Fruit fly (Drosophila melanogaster) whole organism, embryonic: ENCODE results near the gene sage.

ENCODE experiments used
- CG1233 ChIP-seq: fragments of 200-800 bp; sonication (Bioruptor generic); optimal IDR thresholded peaks from 4 replicates; lab custom pipeline; 2018; ENCODE audit warnings: missing biosample characterization, mild to moderate bottlenecking, missing genetic modification characterization
- CG12942 ChIP-seq: fragments of 200-800 bp; sonication (Bioruptor generic); optimal IDR thresholded peaks from 3 replicates; lab custom pipeline; 2016; ENCODE audit warnings: missing biosample characterization, missing genetic modification characterization
- CG13123 ChIP-seq: fragments of 200-800 bp; sonication (Bioruptor generic); optimal IDR thresholded peaks from 2 replicates; lab custom pipeline; 2016; ENCODE audit warnings: missing biosample characterization, missing genetic modification characterization
- CG13287 ChIP-seq: fragments of 200-800 bp; sonication (Bioruptor generic); IDR thresholded peaks from 2 replicates; pipeline ENCODE4 v1.3.6; 2022; ENCODE audit warnings: missing biosample characterization, missing genetic modification characterization; ENCODE audit not compliant: partially characterized antibody
- CG14014 ChIP-seq: fragments of 200-800 bp; sonication (Bioruptor generic); IDR thresholded peaks from 2 replicates; pipeline ENCODE4 v1.3.6; 2022; ENCODE audit warnings: missing biosample characterization, missing genetic modification characterization
- CG14860 ChIP-seq: fragments of 200-800 bp; sonication (Bioruptor generic); IDR thresholded peaks from 3 replicates; pipeline ENCODE4 v1.3.6; 2022; ENCODE audit warnings: missing biosample characterization, missing genetic modification characterization; ENCODE audit not compliant: partially characterized antibody
- CG15601 ChIP-seq: fragments of 200-800 bp; sonication (Bioruptor generic); optimal IDR thresholded peaks from 3 replicates; lab custom pipeline; 2019; ENCODE audit warnings: missing biosample characterization, mild to moderate bottlenecking, missing genetic modification characterization, moderate library complexity
- CG1603 ChIP-seq: fragments of 200-800 bp; sonication (Bioruptor generic); optimal IDR thresholded peaks from 2 replicates; lab custom pipeline; 2019; ENCODE audit warnings: missing biosample characterization, mild to moderate bottlenecking, missing genetic modification characterization, moderate library complexity
- CG17328 ChIP-seq: fragments of 200-800 bp; sonication (Bioruptor generic); IDR thresholded peaks from 2 replicates; pipeline ENCODE4 v1.3.6; 2022; ENCODE audit warnings: missing biosample characterization, missing genetic modification characterization
- CG2116 ChIP-seq: fragments of 200-800 bp; sonication (Bioruptor generic); optimal IDR thresholded peaks from 3 replicates; lab custom pipeline; 2018; ENCODE audit warnings: missing biosample characterization, mild to moderate bottlenecking, missing genetic modification characterization
- CG2875 ChIP-seq: fragments of 200-800 bp; sonication (Bioruptor generic); optimal IDR thresholded peaks from 2 replicates; lab custom pipeline; 2017; ENCODE audit warnings: missing biosample characterization, mild to moderate bottlenecking, missing genetic modification characterization, missing genetic modification reagents
- CG3407 ChIP-seq: fragments of 200-800 bp; sonication (Bioruptor generic); optimal IDR thresholded peaks from 2 replicates; lab custom pipeline; 2018; ENCODE audit warnings: missing biosample characterization, mild to moderate bottlenecking, missing genetic modification characterization
- CG3995 ChIP-seq: fragments of 200-800 bp; sonication (Bioruptor generic); optimal IDR thresholded peaks from 3 replicates; lab custom pipeline; 2016; ENCODE audit warnings: missing biosample characterization, missing genetic modification characterization
- CG42726 ChIP-seq: fragments of 200-800 bp; sonication (Bioruptor generic); IDR thresholded peaks from 2 replicates; pipeline ENCODE4 v1.3.6; 2022; ENCODE audit warnings: missing biosample characterization, missing genetic modification characterization; ENCODE audit not compliant: partially characterized antibody
- CG4328 ChIP-seq: fragments of 200-800 bp; sonication (Bioruptor generic); optimal IDR thresholded peaks from 3 replicates; lab custom pipeline; 2017; ENCODE audit warnings: missing biosample characterization, missing genetic modification reagents, missing genetic modification characterization
- CG5180 ChIP-seq: fragments of 200-800 bp; sonication (Bioruptor generic); optimal IDR thresholded peaks from 3 replicates; lab custom pipeline; 2017; ENCODE audit warnings: missing biosample characterization, missing genetic modification characterization, mild to moderate bottlenecking, moderate library complexity, missing genetic modification reagents
- CG7556 ChIP-seq: fragments of 200-800 bp; sonication (Bioruptor generic); optimal IDR thresholded peaks from 2 replicates; lab custom pipeline; 2017; ENCODE audit warnings: missing biosample characterization, mild to moderate bottlenecking, missing genetic modification characterization
- CG7987 ChIP-seq: fragments of 200-800 bp; sonication (Bioruptor generic); optimal IDR thresholded peaks from 2 replicates; lab custom pipeline; 2018; ENCODE audit warnings: missing biosample characterization, mild to moderate bottlenecking, missing genetic modification characterization, moderate library complexity
- CHES-1-like ChIP-seq: fragments of 200-800 bp; sonication (Bioruptor generic); optimal IDR thresholded peaks from 2 replicates; lab custom pipeline; 2016; ENCODE audit warnings: missing biosample characterization, missing genetic modification characterization
- Dbx ChIP-seq: fragments of 200-800 bp; sonication (Bioruptor generic); IDR thresholded peaks from 3 replicates; pipeline ENCODE4 v1.3.6; 2022; ENCODE audit warnings: missing biosample characterization, missing genetic modification characterization
- Doc3 ChIP-seq: fragments of 200-800 bp; sonication (Bioruptor generic); IDR thresholded peaks from 3 replicates; pipeline ENCODE4 v1.3.6; 2022; ENCODE audit warnings: missing biosample characterization, missing genetic modification characterization; ENCODE audit not compliant: partially characterized antibody
- Dp ChIP-seq: fragments of 200-800 bp; sonication (Bioruptor generic); optimal IDR thresholded peaks from 2 replicates; lab custom pipeline; 2018; ENCODE audit warnings: missing biosample characterization, mild to moderate bottlenecking, missing genetic modification characterization, moderate library complexity
- E2f2 ChIP-seq: fragments of 200-800 bp; sonication (Bioruptor generic); IDR thresholded peaks from 2 replicates; pipeline ENCODE4 v1.3.6; 2022; ENCODE audit warnings: missing biosample characterization, missing genetic modification characterization
- Sry-δ ChIP-seq: fragments of 200-800 bp; sonication (Bioruptor generic); optimal IDR thresholded peaks from 2 replicates; lab custom pipeline; 2016; ENCODE audit warnings: missing biosample characterization, missing genetic modification characterization
- Vsx1 ChIP-seq: fragments of 200-800 bp; sonication (Bioruptor generic); optimal IDR thresholded peaks from 2 replicates; lab custom pipeline; 2017; ENCODE audit warnings: missing biosample characterization, mild to moderate bottlenecking, missing genetic modification characterization, missing genetic modification reagents
- Xbp1 ChIP-seq: fragments of 200-800 bp; sonication (Bioruptor generic); optimal IDR thresholded peaks from 3 replicates; lab custom pipeline; 2016; ENCODE audit warnings: missing biosample characterization, mild to moderate bottlenecking, missing genetic modification characterization
- amos ChIP-seq: fragments of 200-800 bp; sonication (Bioruptor generic); IDR thresholded peaks from 2 replicates; pipeline ENCODE4 v1.3.6; 2022; ENCODE audit warnings: missing biosample characterization, missing genetic modification characterization; ENCODE audit not compliant: partially characterized antibody
- ato ChIP-seq: fragments of 200-800 bp; sonication (Bioruptor generic); IDR thresholded peaks from 2 replicates; pipeline ENCODE4 v1.3.6; 2022; ENCODE audit warnings: missing biosample characterization, missing genetic modification characterization; ENCODE audit not compliant: partially characterized antibody
- br ChIP-seq: fragments of >200 bp; optimal IDR thresholded peaks from 2 replicates; lab custom pipeline; 2017
- chm ChIP-seq: fragments of 200-800 bp; sonication (Bioruptor generic); IDR thresholded peaks from 2 replicates; pipeline ENCODE4 v1.3.6; 2022; ENCODE audit warnings: missing biosample characterization, missing genetic modification characterization
- dimm ChIP-seq: fragments of 200-800 bp; sonication (Bioruptor generic); IDR thresholded peaks from 2 replicates; pipeline ENCODE4 v1.3.6; 2022; ENCODE audit warnings: missing biosample characterization, missing genetic modification characterization
- dm ChIP-seq: fragments of 200-800 bp; sonication (Bioruptor generic); optimal IDR thresholded peaks from 3 replicates; lab custom pipeline; 2016; ENCODE audit warnings: missing biosample characterization, missing genetic modification characterization
- dysf ChIP-seq: fragments of 200-800 bp; sonication (Bioruptor generic); IDR thresholded peaks from 3 replicates; pipeline ENCODE4 v1.3.6; 2022; ENCODE audit warnings: missing biosample characterization, missing genetic modification characterization
- ems ChIP-seq: fragments of 200-800 bp; sonication (Bioruptor generic); optimal IDR thresholded peaks from 3 replicates; lab custom pipeline; 2016; ENCODE audit warnings: missing biosample characterization, missing genetic modification characterization
- fd96Cb ChIP-seq: fragments of 200-800 bp; sonication (Bioruptor generic); optimal IDR thresholded peaks from 2 replicates; lab custom pipeline; 2018; ENCODE audit warnings: missing biosample characterization, mild to moderate bottlenecking, missing genetic modification characterization, moderate library complexity
- hbn ChIP-seq: fragments of 200-800 bp; sonication (Bioruptor generic); IDR thresholded peaks from 2 replicates; pipeline ENCODE4 v1.3.6; 2022; ENCODE audit warnings: missing biosample characterization, missing genetic modification characterization; ENCODE audit not compliant: partially characterized antibody
- her ChIP-seq: fragments of 200-800 bp; sonication (Bioruptor generic); optimal IDR thresholded peaks from 2 replicates; lab custom pipeline; 2016; ENCODE audit warnings: missing biosample characterization, missing genetic modification characterization
- ind ChIP-seq: fragments of 200-800 bp; sonication (Bioruptor generic); optimal IDR thresholded peaks from 3 replicates; lab custom pipeline; 2016; ENCODE audit warnings: missing biosample characterization, missing genetic modification characterization
- kni ChIP-seq: fragments of 200-800 bp; sonication (Bioruptor generic); optimal IDR thresholded peaks from 3 replicates; lab custom pipeline; 2017; ENCODE audit warnings: mild to moderate bottlenecking, missing biosample characterization, missing genetic modification reagents, missing genetic modification characterization
- nom ChIP-seq: fragments of 200-800 bp; sonication (Bioruptor generic); optimal IDR thresholded peaks from 2 replicates; lab custom pipeline; 2017; ENCODE audit warnings: missing biosample characterization, missing genetic modification characterization, mild to moderate bottlenecking, moderate library complexity, missing genetic modification reagents
- row ChIP-seq: fragments of 200-800 bp; sonication (Bioruptor generic); IDR thresholded peaks from 3 replicates; pipeline ENCODE4 v1.3.6; 2022; ENCODE audit warnings: missing biosample characterization, missing genetic modification characterization
- sc ChIP-seq, 3 experiments: fragments of >200 bp in 2 of 3; fragments of 200-800 bp in 1 of 3; sonication (Bioruptor generic) in 1 of 3; optimal IDR thresholded peaks; 2 replicates in 2 of 3; 3 replicates in 1 of 3; lab custom pipeline; 2017; ENCODE audit warnings: mild to moderate bottlenecking in 1 of 3, missing biosample characterization in 1 of 3, missing genetic modification characterization in 1 of 3, missing genetic modification reagents in 1 of 3
- slou ChIP-seq: fragments of 200-800 bp; sonication (Bioruptor generic); optimal IDR thresholded peaks from 3 replicates; lab custom pipeline; 2016; ENCODE audit warnings: missing biosample characterization, missing genetic modification characterization
- sob ChIP-seq: fragments of 200-800 bp; sonication (Bioruptor generic); IDR thresholded peaks from 2 replicates; pipeline ENCODE4 v1.3.6; 2022; ENCODE audit warnings: missing biosample characterization, missing genetic modification characterization
- stwl ChIP-seq: fragments of 200-800 bp; sonication (Bioruptor generic); optimal IDR thresholded peaks from 3 replicates; lab custom pipeline; 2018; ENCODE audit warnings: missing biosample characterization, mild to moderate bottlenecking, missing genetic modification characterization, moderate library complexity
- sug ChIP-seq: fragments of 200-800 bp; optimal IDR thresholded peaks from 2 replicates; lab custom pipeline; 2019; ENCODE audit warnings: missing biosample characterization, mild to moderate bottlenecking, missing genetic modification characterization, moderate library complexity
- wek ChIP-seq: fragments of 200-800 bp; sonication (Bioruptor generic); optimal IDR thresholded peaks from 3 replicates; lab custom pipeline; 2018; ENCODE audit warnings: missing biosample characterization, mild to moderate bottlenecking, missing genetic modification characterization, moderate library complexity
- zfh2 ChIP-seq: fragments of 200-800 bp; sonication (Bioruptor generic); optimal IDR thresholded peaks from 2 replicates; lab custom pipeline; 2016; ENCODE audit warnings: missing biosample characterization, missing genetic modification characterization

sage gene

dm6 chr3R:9260421-9260973, 3.4 kb downstream of the sage start, which contains the start of gene ATP6AP2 (continued):
- TF ChIP-seq CG13123 (GFP tag; lab: Kevin White, UChicago) (peak; percentile 16), dimm (no peak), CG7987 (GFP tag; lab: Kevin White, UChicago) (peak; percentile 76), her (GFP tag; lab: Kevin White, UChicago) (peak; percentile 25), CG2875 (GFP tag; lab: Kevin White, UChicago) (peak; percentile 19), hbn (GFP tag; lab: Robert Waterston, UW) (peak; percentile 77), Vsx1 (GFP tag; lab: Kevin White, UChicago) (no peak), CG15601 (peak; percentile 58), CG17328 (GFP tag; lab: Robert Waterston, UW) (peak; percentile 61; the same call in 1 of the 2 replicates), fd96Cb (tag; lab: Kevin White, UChicago) (peak; percentile 6), stwl (tag; lab: Kevin White, UChicago) (peak; percentile 95), Dp (GFP tag; lab: Kevin White, UChicago) (peak; percentile 37), dysf (GFP tag; lab: Robert Waterston, UW) (peak; percentile 64; the same call in 2 of the 3 replicates), CG12942 (GFP tag; lab: Kevin White, UChicago) (peak; percentile 30), CG2116 (GFP tag; lab: Kevin White, UChicago) (peak; percentile 99), CG14860 (GFP tag; lab: Robert Waterston, UW) (peak; percentile 76; the same call in 2 of the 3 replicates), br (no peak), row (GFP tag; lab: Robert Waterston, UW) (peak; percentile 90), Doc3 (peak; percentile 68), CG42726 (peak; percentile 39; the same call in 1 of the 2 replicates), slou (GFP tag; lab: Kevin White, UChicago) (peak; percentile 12), Xbp1 (peak; percentile 72), CG13287 (GFP tag; lab: Robert Waterston, UW) (peak; percentile 86), CG1233 (GFP tag; lab: Kevin White, UChicago) (peak; percentile 2), CG5180 (GFP tag; lab: Kevin White, UChicago) (no peak), sob (peak; percentile 85), E2f2 (GFP tag; lab: Robert Waterston, UW) (peak; percentile 39; the same call in 1 of the 2 replicates), CG14014 (GFP tag; lab: Robert Waterston, UW) (peak; percentile 53; the same call in 1 of the 2 replicates), Sry-δ (GFP tag; lab: Kevin White, UChicago) (peak; percentile 63), ems (GFP tag; lab: Kevin White, UChicago) (no peak), ind (GFP tag; lab: Kevin White, UChicago) (peak; percentile 47), CG4328 (GFP tag; lab: Kevin White, UChicago) (peak; percentile 47), amos (GFP tag; lab: Robert Waterston, UW) (peak; percentile 84), chm (GFP tag; lab: Robert Waterston, UW) (no peak), dm (GFP tag; lab: Kevin White, UChicago) (peak; percentile 32), CG3995 (GFP tag; lab: Kevin White, UChicago) (peak; percentile 49), sc (optimal IDR thresholded peaks at IDR 0.05; lab: Kevin White, UChicago) (no peak), sc (GFP tag; optimal IDR thresholded peaks at IDR 0.05; lab: Kevin White, UChicago) (no peak), nom (GFP tag; lab: Kevin White, UChicago) (peak; percentile 17), CG3407 (GFP tag; lab: Kevin White, UChicago) (peak; percentile 22), ato (GFP tag; lab: Robert Waterston, UW) (peak; percentile 39; the same call in 1 of the 2 replicates), wek (GFP tag; lab: Kevin White, UChicago) (no peak), zfh2 (GFP tag; lab: Kevin White, UChicago) (peak; percentile 4), kni (GFP tag; lab: Kevin White, UChicago) (peak; percentile 14), Dbx (GFP tag; lab: Robert Waterston, UW) (peak; percentile 77), CG7556 (GFP tag; lab: Kevin White, UChicago) (peak; percentile 33), CHES-1-like (GFP tag; lab: Kevin White, UChicago) (peak; percentile 26), sug (peak; percentile 80), CG1603 (tag; lab: Kevin White, UChicago) (peak; percentile 49)
